Worm (Caenorhabditis elegans): ENCODE measurements around the gene ZK813.5.

DNA sequence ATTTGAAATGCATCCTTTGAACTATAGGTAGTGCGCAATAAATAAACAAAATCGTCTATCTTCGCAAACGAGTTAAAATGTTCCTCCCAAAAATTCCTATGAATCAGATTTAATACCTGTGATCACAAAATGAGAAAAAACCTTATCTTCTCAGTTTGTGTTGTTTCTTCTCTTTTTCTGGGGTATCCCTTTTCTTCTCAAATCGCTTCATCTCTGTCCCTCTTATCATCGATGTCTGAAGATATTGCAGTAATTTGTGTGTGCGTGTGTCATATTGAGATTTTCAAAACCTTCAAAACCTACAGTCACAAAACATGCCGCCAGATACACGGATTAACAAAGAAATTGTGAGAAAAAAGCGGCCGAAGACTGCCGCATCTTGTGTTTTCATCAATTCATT, 44.8 kb upstream of the ZK813.5 start, which contains the start of gene glt-1:
- TF ChIP-seq pes-1 (GFP tag; IDR thresholded peaks at IDR 0.05) (no peak), ama-1 (optimal IDR thresholded peaks at IDR 0.05) (no peak), sea-1 (GFP tag; conservative IDR thresholded peaks at IDR 0.05) (no peak)

All from whole organism, early embryonic.